Worm (Caenorhabditis elegans): ENCODE data around the gene arrd-26.

arrd-26 gene

ce11 chrIV:2065895-2066294, at the start of gene arrd-26:
Gene arrd-26 (plus strand): TSS chrIV:2066195.
- TF ChIP-seq dpl-1 (GFP tag; optimal IDR thresholded peaks at IDR 0.05) (no peak), zfp-3 (GFP tag; conservative IDR thresholded peaks at IDR 0.05) (no peak), lin-13 (GFP tag; optimal IDR thresholded peaks at IDR 0.05) (no peak), nhr-48 (tag; optimal IDR thresholded peaks at IDR 0.05) (no peak), jun-1 (tag; optimal IDR thresholded peaks at IDR 0.05) (no peak), vab-7 (GFP tag; IDR thresholded peaks at IDR 0.05) (no peak)

- TF ChIP-seq daf-8 (GFP tag; IDR thresholded peaks at IDR 0.05) (no peak), madf-5 (GFP tag; IDR thresholded peaks at IDR 0.05) (no peak), tag-97 (GFP tag; IDR thresholded peaks at IDR 0.05) (no peak), nhr-102 (tag; optimal IDR thresholded peaks at IDR 0.05) (no peak), T20F7.1 (GFP tag; optimal IDR thresholded peaks at IDR 0.05) (no peak), duxl-1 (tag; optimal IDR thresholded peaks at IDR 0.05; ENCODE audit: poor library complexity) (peak; percentile 22), tra-1 (GFP tag; IDR thresholded peaks at IDR 0.05) (no peak), ctbp-1 (GFP tag; IDR thresholded peaks at IDR 0.05) (no peak), nhr-77 (tag; optimal IDR thresholded peaks at IDR 0.05) (peak; percentile 91), hif-1 (tag; optimal IDR thresholded peaks at IDR 0.05) (no peak), Y75B8A.6 (GFP tag; IDR thresholded peaks at IDR 0.05) (no peak), unc-130 (GFP tag; optimal IDR thresholded peaks at IDR 0.05) (peak; percentile 81), madf-9 (GFP tag; conservative IDR thresholded peaks at IDR 0.05) (no peak), ztf-7 (tag; optimal IDR thresholded peaks at IDR 0.05) (no peak), sdz-12 (GFP tag; optimal IDR thresholded peaks at IDR 0.05) (no peak), ceh-44 (GFP tag; IDR thresholded peaks at IDR 0.05) (0 out of 2 replicates have a peak, but pooled peaks have one; percentile 50), nhr-111 (GFP tag; optimal IDR thresholded peaks at IDR 0.05) (no peak), ces-1 (GFP tag; optimal IDR thresholded peaks at IDR 0.05) (no peak), mxl-3 (GFP tag; optimal IDR thresholded peaks at IDR 0.05) (no peak), nhr-25 (tag; optimal IDR thresholded peaks at IDR 0.05; ENCODE audit: borderline replicate concordance, insufficient read depth) (no peak), D1046.2 (GFP tag; IDR thresholded peaks at IDR 0.05) (no peak), hmg-1.1 (GFP tag; IDR thresholded peaks at IDR 0.05) (peak; percentile 70), R02D3.7 (tag; optimal IDR thresholded peaks at IDR 0.05) (no peak), aly-2 (tag; optimal IDR thresholded peaks at IDR 0.05) (no peak), ceh-82 (tag; optimal IDR thresholded peaks at IDR 0.05) (no peak), mdl-1 (tag; optimal IDR thresholded peaks at IDR 0.05) (peak in 1 of 2 experiments; percentile 23), set-16 (GFP tag; IDR thresholded peaks at IDR 0.05) (no peak), lim-7 (GFP tag; IDR thresholded peaks at IDR 0.05) (no peak), dmd-9 (GFP tag; IDR thresholded peaks at IDR 0.05) (no peak), hlh-30 (tag; optimal IDR thresholded peaks at IDR 0.05; ENCODE audit: insufficient read depth) (peak; percentile 68), nhr-6 (tag; optimal IDR thresholded peaks at IDR 0.05) (peak; percentile 78), dmd-8 (GFP tag; IDR thresholded peaks at IDR 0.05) (0 out of 2 replicates have a peak, but pooled peaks have one; percentile 12), nhr-10 (tag; optimal IDR thresholded peaks at IDR 0.05) (no peak), spr-1 (tag; optimal IDR thresholded peaks at IDR 0.05) (no peak), zfp-3 (GFP tag; conservative IDR thresholded peaks at IDR 0.05) (no peak), attf-4 (tag; optimal IDR thresholded peaks at IDR 0.05) (no peak), nhr-42 (GFP tag; IDR thresholded peaks at IDR 0.05) (no peak), spr-3 (GFP tag; optimal IDR thresholded peaks at IDR 0.05) (no peak), vab-7 (GFP tag; IDR thresholded peaks at IDR 0.05) (peak; percentile 37; the same call in 1 of the 2 replicates), lin-1 (GFP tag; IDR thresholded peaks at IDR 0.05) (no peak), jun-1 (tag; optimal IDR thresholded peaks at IDR 0.05) (no peak), T26A8.4 (GFP tag; IDR thresholded peaks at IDR 0.05) (no peak), ceh-62 (tag; optimal IDR thresholded peaks at IDR 0.05) (no peak), egl-27 (tag; optimal IDR thresholded peaks at IDR 0.05) (no peak), mep-1 (tag; optimal IDR thresholded peaks at IDR 0.05) (peak; percentile 78), zip-11 (GFP tag; IDR thresholded peaks at IDR 0.05) (no peak)
Measured at ce11 chrIV:2032946-2033411, 33.0 kb upstream of the arrd-26 start, which contains the start of gene cpsf-1. Gene cpsf-1 (minus strand): TSS chrIV:2032996.
